Worm (Caenorhabditis elegans) whole organism, L2 larva: Measurements from ENCODE around the gene tpi-1.

Experiments
- F13H6.1 ChIP-seq: sonication (generic microtip); optimal IDR thresholded peaks from 2 replicates; lab custom pipeline; 2016; ENCODE audit warnings: missing genetic modification characterization, missing compliant biosample characterization
- ama-1 ChIP-seq: fragments of 150-350 bp; optimal IDR thresholded peaks from 2 replicates; lab custom pipeline; 2018; ENCODE audit warnings: inconsistent platforms
- blmp-1 ChIP-seq: sonication (generic microtip); optimal IDR thresholded peaks from 2 replicates; lab custom pipeline; 2017; ENCODE audit warnings: missing genetic modification characterization, mild to moderate bottlenecking, missing compliant biosample characterization, antibody characterized with exemption, moderate library complexity; ENCODE audit not compliant: insufficient read depth
- ceh-16 ChIP-seq: fragments of 150-350 bp; optimal IDR thresholded peaks from 2 replicates; lab custom pipeline; 2014; ENCODE audit warnings: missing biosample characterization, missing genetic modification characterization
- ceh-82 ChIP-seq: fragments of 150-350 bp; optimal IDR thresholded peaks from 2 replicates; lab custom pipeline; 2014; ENCODE audit warnings: missing biosample characterization, missing genetic modification characterization
- crh-2 ChIP-seq: sonication (generic microtip); optimal IDR thresholded peaks from 2 replicates; lab custom pipeline; 2017; ENCODE audit warnings: missing biosample characterization, missing genetic modification characterization
- fos-1 ChIP-seq: fragments of 150-350 bp; optimal IDR thresholded peaks from 2 replicates; lab custom pipeline; 2014; ENCODE audit warnings: missing biosample characterization, missing genetic modification characterization
- lin-11 ChIP-seq: fragments of 150-350 bp; sonication (generic microtip); optimal IDR thresholded peaks from 2 replicates; lab custom pipeline; 2014; ENCODE audit warnings: missing biosample characterization, missing genetic modification characterization, inconsistent platforms, mixed read lengths
- lin-13 ChIP-seq: fragments of 150-350 bp; optimal IDR thresholded peaks from 2 replicates; lab custom pipeline; 2014; ENCODE audit warnings: missing biosample characterization, missing genetic modification reagents, missing genetic modification characterization
- lin-39 ChIP-seq: fragments of 150-350 bp; optimal IDR thresholded peaks from 2 replicates; lab custom pipeline; 2014; ENCODE audit warnings: missing biosample characterization, missing genetic modification reagents, missing genetic modification characterization
- lsy-2 ChIP-seq, 2 experiments: fragments of 150-350 bp in 1 of 2; sonication (generic microtip) in 1 of 2; optimal IDR thresholded peaks; 2 replicates each; lab custom pipeline; 2014 to 2017; ENCODE audit warnings: missing biosample characterization in 2 of 2, missing genetic modification characterization in 2 of 2
- mab-5 ChIP-seq: fragments of 150-350 bp; optimal IDR thresholded peaks from 2 replicates; lab custom pipeline; 2014; ENCODE audit warnings: missing biosample characterization, missing genetic modification characterization
- mbf-1 ChIP-seq: sonication (generic microtip); optimal IDR thresholded peaks from 2 replicates; lab custom pipeline; 2017; ENCODE audit warnings: missing biosample characterization, missing genetic modification characterization
- mdl-1 ChIP-seq, 2 experiments: fragments of 150-350 bp in 1 of 2; sonication (generic microtip) in 1 of 2; optimal IDR thresholded peaks; 2 replicates each; lab custom pipeline; 2017; ENCODE audit warnings: missing biosample characterization in 2 of 2, missing genetic modification characterization in 2 of 2
- nhr-12 ChIP-seq: fragments of 150-350 bp; optimal IDR thresholded peaks from 2 replicates; lab custom pipeline; 2014; ENCODE audit warnings: missing biosample characterization, missing genetic modification characterization
- nhr-129 ChIP-seq: fragments of 150-350 bp; optimal IDR thresholded peaks from 2 replicates; lab custom pipeline; 2014; ENCODE audit warnings: missing biosample characterization, missing genetic modification characterization
- nhr-21 ChIP-seq: fragments of 150-350 bp; optimal IDR thresholded peaks from 2 replicates; lab custom pipeline; 2014; ENCODE audit warnings: missing biosample characterization, missing genetic modification characterization
- nhr-23 ChIP-seq: fragments of 150-350 bp; optimal IDR thresholded peaks from 2 replicates; lab custom pipeline; 2014; ENCODE audit warnings: missing biosample characterization, missing genetic modification reagents, missing genetic modification characterization
- nhr-237 ChIP-seq: fragments of 150-350 bp; optimal IDR thresholded peaks from 2 replicates; lab custom pipeline; 2014; ENCODE audit warnings: missing biosample characterization, missing genetic modification characterization
- nhr-25 ChIP-seq: fragments of 150-350 bp; sonication (generic microtip); optimal IDR thresholded peaks from 3 replicates; lab custom pipeline; 2014; ENCODE audit warnings: missing biosample characterization, missing genetic modification characterization
- nhr-77 ChIP-seq: fragments of 150-350 bp; optimal IDR thresholded peaks from 2 replicates; lab custom pipeline; 2014; ENCODE audit warnings: missing biosample characterization, missing genetic modification characterization
- sem-4 ChIP-seq: fragments of 150-350 bp; optimal IDR thresholded peaks from 2 replicates; lab custom pipeline; 2014; ENCODE audit warnings: missing biosample characterization, missing genetic modification reagents, missing genetic modification characterization
- sma-3 ChIP-seq: sonication (generic microtip); optimal IDR thresholded peaks from 2 replicates; lab custom pipeline; 2016; ENCODE audit warnings: missing genetic modification reagents, missing genetic modification characterization, missing compliant biosample characterization
- sma-9 ChIP-seq, 2 experiments: fragments of 150-350 bp in 1 of 2; sonication (generic microtip) in 1 of 2; optimal IDR thresholded peaks; 2 replicates each; lab custom pipeline; 2014 to 2016; ENCODE audit warnings: missing genetic modification characterization in 2 of 2, mild to moderate bottlenecking in 1 of 2, missing biosample characterization in 1 of 2, missing compliant biosample characterization in 1 of 2, missing genetic modification reagents in 1 of 2, moderate library complexity in 1 of 2
- unc-62 ChIP-seq: fragments of 150-350 bp; optimal IDR thresholded peaks from 2 replicates; lab custom pipeline; 2014; ENCODE audit warnings: missing biosample characterization, missing genetic modification reagents, missing genetic modification characterization
- zag-1 ChIP-seq: fragments of 150-350 bp; optimal IDR thresholded peaks from 2 replicates; lab custom pipeline; 2014; ENCODE audit warnings: missing biosample characterization, missing genetic modification characterization
- ztf-11 ChIP-seq: sonication (generic microtip); optimal IDR thresholded peaks from 2 replicates; lab custom pipeline; 2017; ENCODE audit warnings: missing biosample characterization, missing genetic modification characterization
- ztf-4 ChIP-seq: fragments of 150-350 bp; optimal IDR thresholded peaks from 2 replicates; lab custom pipeline; 2014; ENCODE audit warnings: missing biosample characterization, missing genetic modification characterization

Gene tpi-1

ce11 chrII:12055408-12056140 is 16.6 kb upstream of the tpi-1 start:
- TF ChIP-seq ztf-11 (no peak), lin-13 (GFP tag; lab: Kevin White, UChicago) (peak; percentile 5)

DNA sequence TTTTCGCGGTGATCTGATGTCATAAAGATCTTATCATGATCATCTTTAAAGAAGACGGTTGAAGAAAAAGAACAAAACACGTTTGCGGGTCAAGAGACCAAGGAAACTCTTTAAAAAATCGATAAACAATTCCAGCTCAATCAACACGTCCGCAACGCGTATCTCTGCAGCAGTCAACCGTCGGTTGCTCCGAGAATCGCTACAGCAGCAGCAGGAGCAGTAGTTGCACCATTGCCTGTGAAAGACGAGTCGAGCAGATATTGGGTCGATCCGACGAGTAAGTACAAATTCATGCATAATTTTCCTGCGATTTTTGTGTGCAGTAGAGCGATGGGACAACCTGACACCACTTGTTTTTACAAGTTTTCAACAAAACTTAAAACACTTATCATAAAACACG is 15.6 kb upstream of the tpi-1 start:
- TF ChIP-seq ama-1 (peak; percentile 50), ztf-11 (no peak), lin-13 (GFP tag; lab: Kevin White, UChicago) (no peak), F13H6.1 (tag; lab: Kevin White, UChicago) (no peak), ceh-82 (tag; lab: Kevin White, UChicago) (no peak), nhr-25 (tag; lab: Kevin White, UChicago) (peak; percentile 14), zag-1 (tag; lab: Kevin White, UChicago) (no peak)

DNA sequence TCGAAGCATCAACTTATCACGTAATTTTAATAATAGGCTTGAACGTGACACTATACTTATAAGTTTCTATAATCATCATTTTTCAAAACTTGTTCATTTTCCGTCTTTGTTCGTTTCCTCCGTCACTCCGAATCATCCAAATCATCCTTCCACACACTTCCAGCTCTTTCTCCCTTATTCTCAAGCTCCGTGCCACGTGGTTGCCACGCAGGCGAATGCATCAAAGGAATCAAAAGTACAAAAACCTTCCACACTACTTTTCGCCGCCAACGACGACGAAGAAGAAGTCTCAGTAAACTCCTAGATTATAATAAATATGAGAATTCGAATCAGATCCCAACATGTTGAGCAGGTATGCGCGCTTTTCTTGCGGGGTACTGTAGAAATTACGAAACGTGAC is 15.2 kb upstream of the tpi-1 start:
- TF ChIP-seq sem-4 (no peak), ama-1 (peak; percentile 76), nhr-12 (tag; lab: Kevin White, UChicago) (no peak)

DNA sequence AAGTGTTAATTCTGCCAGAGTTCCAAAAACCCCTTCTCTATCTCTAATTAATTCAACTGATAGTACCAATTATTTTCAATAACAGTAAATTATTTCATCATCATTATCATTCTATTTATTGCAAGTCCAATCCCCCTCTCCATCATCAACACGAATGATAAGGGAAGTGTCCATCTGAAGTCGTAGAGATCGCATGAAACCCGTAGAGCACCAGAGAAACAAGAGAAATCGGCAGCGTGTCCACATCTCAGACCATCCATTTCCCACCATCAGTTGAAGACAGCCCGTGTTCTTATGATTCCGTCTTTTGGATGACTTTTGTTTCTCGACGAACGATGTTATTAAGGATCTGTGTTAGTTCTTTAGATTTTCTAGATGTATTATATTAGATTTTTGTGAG is 14.5 kb upstream of the tpi-1 start:
- no peak for TF ChIP-seq mab-5 (tag; lab: Kevin White, UChicago)
- TF ChIP-seq nhr-77 (tag; lab: Kevin White, UChicago) = no peak
- peak; percentile 70 for TF ChIP-seq nhr-21 (tag; lab: Kevin White, UChicago)
- no peak for TF ChIP-seq unc-62 (GFP tag; lab: Kevin White, UChicago)
- peak in 1 of 2 experiments; percentile 12 for TF ChIP-seq mdl-1 (tag; optimal IDR thresholded peaks at IDR 0.05; lab: Kevin White, UChicago)
- TF ChIP-seq ztf-11 = no peak
- no peak for TF ChIP-seq nhr-23 (tag; lab: Kevin White, UChicago)
- TF ChIP-seq nhr-129 = peak; percentile 49
- TF ChIP-seq nhr-237 (tag; lab: Kevin White, UChicago) = no peak
- TF ChIP-seq lsy-2 (tag; optimal IDR thresholded peaks at IDR 0.05; lab: Kevin White, UChicago) = no peak
- TF ChIP-seq sma-9 (GFP tag; optimal IDR thresholded peaks at IDR 0.05; lab: Kevin White, UChicago) = peak; percentile 8
- TF ChIP-seq sma-9 (tag; optimal IDR thresholded peaks at IDR 0.05; lab: Kevin White, UChicago) = no peak
- TF ChIP-seq sem-4 = no peak
- peak; percentile 45 for TF ChIP-seq ama-1
- TF ChIP-seq zag-1 (tag; lab: Kevin White, UChicago) = no peak
- TF ChIP-seq mbf-1 (tag; lab: Kevin White, UChicago) = no peak
- TF ChIP-seq nhr-25 (tag; lab: Kevin White, UChicago) = peak; percentile 15
- no peak for TF ChIP-seq fos-1 (tag; lab: Kevin White, UChicago)
- TF ChIP-seq ceh-82 (tag; lab: Kevin White, UChicago) = no peak
- TF ChIP-seq ceh-16 (tag; lab: Kevin White, UChicago) = no peak
- no peak for TF ChIP-seq lin-13 (GFP tag; lab: Kevin White, UChicago)
- no peak for TF ChIP-seq blmp-1 (tag; lab: Kevin White, UChicago)
- TF ChIP-seq sma-3 (GFP tag; lab: Kevin White, UChicago) = peak; percentile 8

DNA sequence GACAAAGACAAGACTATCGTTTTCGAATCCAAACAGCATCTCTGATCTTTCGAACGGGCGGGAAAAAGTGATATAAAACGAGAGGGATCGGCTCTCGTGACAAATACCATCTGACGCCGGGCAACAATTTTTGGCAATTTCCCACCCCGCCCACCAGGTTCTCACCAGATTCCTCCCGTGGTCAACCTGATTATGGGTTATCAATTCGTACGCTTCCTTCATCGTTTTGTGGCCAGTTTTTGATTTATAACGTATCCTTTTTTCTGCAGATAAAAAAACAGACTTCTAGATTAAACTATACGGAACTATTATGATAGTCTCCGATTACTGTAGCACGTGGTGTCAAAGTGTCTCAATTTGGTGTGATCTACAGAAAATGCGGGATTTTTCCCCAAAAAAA is 14.0 kb upstream of the tpi-1 start:
- TF ChIP-seq ama-1 (peak; percentile 44), nhr-129 (peak; percentile 21), blmp-1 (tag; lab: Kevin White, UChicago) (peak; percentile 30), lin-11 (tag; lab: Kevin White, UChicago) (no peak), sma-9 (GFP tag; optimal IDR thresholded peaks at IDR 0.05; lab: Kevin White, UChicago) (peak; percentile 49), sma-9 (tag; optimal IDR thresholded peaks at IDR 0.05; lab: Kevin White, UChicago) (no peak), nhr-21 (tag; lab: Kevin White, UChicago) (peak; percentile 70), sma-3 (GFP tag; lab: Kevin White, UChicago) (peak; percentile 21), ztf-4 (tag; lab: Kevin White, UChicago) (peak; percentile 19), lin-39 (no peak), nhr-25 (tag; lab: Kevin White, UChicago) (peak; percentile 30)

DNA sequence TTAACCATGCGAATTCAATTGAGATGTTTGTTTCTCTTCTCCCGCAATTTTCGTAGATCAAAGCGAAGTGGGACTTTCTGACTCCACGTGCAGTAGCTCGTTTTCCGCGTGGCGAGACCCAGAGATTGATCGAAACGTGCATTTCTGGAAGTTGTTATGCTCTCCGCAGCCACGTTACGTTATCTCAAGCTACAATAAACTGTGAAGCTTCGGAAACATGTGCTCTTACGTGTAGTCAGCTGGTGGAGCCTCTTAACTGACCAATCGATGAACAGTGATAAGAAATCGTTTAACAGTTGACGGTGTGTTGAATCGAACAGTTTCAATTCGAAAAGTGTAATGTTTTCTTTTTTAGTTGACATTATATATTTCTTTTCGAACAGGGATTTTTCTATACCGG is 13.2 kb upstream of the tpi-1 start:
- TF ChIP-seq fos-1 (tag; lab: Kevin White, UChicago) = peak; percentile 5
- no peak for TF ChIP-seq sma-3 (GFP tag; lab: Kevin White, UChicago)
- peak; percentile 40 for TF ChIP-seq crh-2 (tag; lab: Kevin White, UChicago)
- peak; percentile 46 for TF ChIP-seq sma-9 (GFP tag; optimal IDR thresholded peaks at IDR 0.05; lab: Kevin White, UChicago)
- no peak for TF ChIP-seq sma-9 (tag; optimal IDR thresholded peaks at IDR 0.05; lab: Kevin White, UChicago)
- TF ChIP-seq ama-1 = peak; percentile 41
